Worm (Caenorhabditis elegans) whole organism, young adult: ENCODE data around the gene srx-9.

Source experiments
- C06A6.2 ChIP-seq: fragments of 200-800 bp; sonication (Bioruptor generic); conservative IDR thresholded peaks from 2 replicates; pipeline ENCODE4 v1.3.6; 2022; ENCODE audit warnings: missing genetic modification characterization, missing compliant biosample characterization
- D2030.7 ChIP-seq: fragments of 200-800 bp; sonication (Bioruptor generic); IDR thresholded peaks from 2 replicates; pipeline ENCODE4 v1.3.6; 2022; ENCODE audit warnings: missing genetic modification reagents, missing genetic modification characterization, missing compliant biosample characterization
- F22D6.2 ChIP-seq: sonication (generic microtip); optimal IDR thresholded peaks from 2 replicates; lab custom pipeline; 2016; ENCODE audit warnings: mild to moderate bottlenecking, missing genetic modification characterization, missing compliant biosample characterization
- F37B4.10 ChIP-seq: fragments of 200-800 bp; sonication (Bioruptor generic); IDR thresholded peaks from 2 replicates; pipeline ENCODE4 v1.3.6; 2022; ENCODE audit warnings: missing genetic modification characterization, missing compliant biosample characterization
- F52B5.7 ChIP-seq: sonication (generic microtip); optimal IDR thresholded peaks from 2 replicates; lab custom pipeline; 2016; ENCODE audit warnings: mild to moderate bottlenecking, missing genetic modification characterization, missing compliant biosample characterization
- F55B11.4 ChIP-seq: sonication (generic microtip); optimal IDR thresholded peaks from 2 replicates; lab custom pipeline; 2016; ENCODE audit warnings: missing compliant biosample characterization, missing genetic modification characterization, borderline replicate concordance; ENCODE audit not compliant: insufficient read depth
- F57A8.1 ChIP-seq: fragments of 200-800 bp; sonication (Bioruptor generic); optimal IDR thresholded peaks from 2 replicates; lab custom pipeline; 2018; ENCODE audit warnings: mild to moderate bottlenecking, missing genetic modification characterization, moderate library complexity, missing compliant biosample characterization
- K12H6.12 ChIP-seq: fragments of 200-800 bp; sonication (Bioruptor generic); optimal IDR thresholded peaks from 2 replicates; lab custom pipeline; 2018; ENCODE audit warnings: mild to moderate bottlenecking, missing genetic modification characterization, missing compliant biosample characterization
- Y53F4B.3 ChIP-seq: fragments of 200-800 bp; sonication (Bioruptor generic); IDR thresholded peaks from 2 replicates; pipeline ENCODE4 v1.3.6; 2022; ENCODE audit warnings: missing genetic modification reagents, missing genetic modification characterization, missing compliant biosample characterization
- Y53G8AR.9 ChIP-seq: fragments of 200-800 bp; sonication (Bioruptor generic); conservative IDR thresholded peaks from 2 replicates; pipeline ENCODE4 v1.3.6; 2022; ENCODE audit warnings: missing genetic modification reagents, missing genetic modification characterization, missing compliant biosample characterization
- Y56A3A.18 ChIP-seq: fragments of 200-800 bp; sonication (Bioruptor generic); IDR thresholded peaks from 2 replicates; pipeline ENCODE4 v1.3.6; 2022; ENCODE audit warnings: missing genetic modification reagents, missing genetic modification characterization, missing compliant biosample characterization
- aptf-3 ChIP-seq: fragments of 200-800 bp; sonication (Bioruptor generic); IDR thresholded peaks from 2 replicates; pipeline ENCODE4 v1.3.6; 2022; ENCODE audit warnings: missing genetic modification characterization, missing compliant biosample characterization
- attf-5 ChIP-seq: fragments of 200-800 bp; sonication (Bioruptor generic); optimal IDR thresholded peaks from 2 replicates; lab custom pipeline; 2018; ENCODE audit warnings: mild to moderate bottlenecking, missing genetic modification characterization, missing compliant biosample characterization
- ceh-100 ChIP-seq: fragments of 200-800 bp; sonication (Bioruptor generic); IDR thresholded peaks from 2 replicates; pipeline ENCODE4 v1.3.6; 2022; ENCODE audit warnings: missing genetic modification reagents, missing genetic modification characterization, missing compliant biosample characterization
- dox-1 ChIP-seq: fragments of 200-800 bp; sonication (Bioruptor generic); IDR thresholded peaks from 2 replicates; pipeline ENCODE4 v1.3.6; 2022; ENCODE audit warnings: missing genetic modification reagents, missing genetic modification characterization, missing compliant biosample characterization
- dpff-1 ChIP-seq: sonication (generic microtip); optimal IDR thresholded peaks from 2 replicates; lab custom pipeline; 2017; ENCODE audit warnings: mild to moderate bottlenecking, missing genetic modification characterization, missing compliant biosample characterization
- efl-1 ChIP-seq: fragments of 150-350 bp; optimal IDR thresholded peaks from 2 replicates; lab custom pipeline; 2014; ENCODE audit warnings: missing biosample characterization, missing genetic modification reagents, missing genetic modification characterization
- ekl-4 ChIP-seq: fragments of 200-800 bp; sonication (Bioruptor generic); IDR thresholded peaks from 2 replicates; pipeline ENCODE4 v1.3.6; 2022; ENCODE audit warnings: missing genetic modification reagents, missing genetic modification characterization, missing compliant biosample characterization
- ets-4 ChIP-seq: fragments of 200-800 bp; sonication (Bioruptor generic); optimal IDR thresholded peaks from 2 replicates; lab custom pipeline; 2018; ENCODE audit warnings: mild to moderate bottlenecking, missing genetic modification characterization, missing compliant biosample characterization
- hmg-1.2 ChIP-seq: fragments of 200-800 bp; sonication (Bioruptor generic); IDR thresholded peaks from 2 replicates; pipeline ENCODE4 v1.3.6; 2022; ENCODE audit warnings: missing genetic modification reagents, missing genetic modification characterization, missing compliant biosample characterization
- hmg-20 ChIP-seq: fragments of 200-800 bp; sonication (Bioruptor generic); IDR thresholded peaks from 2 replicates; pipeline ENCODE4 v1.3.6; 2022; ENCODE audit warnings: missing genetic modification reagents, missing genetic modification characterization, missing compliant biosample characterization
- hrde-1 ChIP-seq: sonication (generic microtip); optimal IDR thresholded peaks from 2 replicates; lab custom pipeline; 2016; ENCODE audit warnings: missing genetic modification characterization, mild to moderate bottlenecking, missing compliant biosample characterization, moderate library complexity, missing genotype, missing genetic modification reagents, borderline replicate concordance
- hsf-1 ChIP-seq: fragments of 200-800 bp; sonication (Bioruptor generic); IDR thresholded peaks from 2 replicates; pipeline ENCODE4 v1.3.6; 2022; ENCODE audit warnings: missing genetic modification reagents, missing genetic modification characterization, missing compliant biosample characterization
- let-526 ChIP-seq: fragments of 200-800 bp; sonication (Bioruptor generic); IDR thresholded peaks from 2 replicates; pipeline ENCODE4 v1.3.6; 2022; ENCODE audit warnings: missing genetic modification reagents, missing genetic modification characterization, missing compliant biosample characterization
- lin-26 ChIP-seq: fragments of 200-800 bp; sonication (Bioruptor generic); IDR thresholded peaks from 2 replicates; pipeline ENCODE4 v1.3.6; 2022; ENCODE audit warnings: missing genetic modification reagents, missing genetic modification characterization, missing compliant biosample characterization
- lin-40 ChIP-seq: sonication (generic microtip); optimal IDR thresholded peaks from 2 replicates; lab custom pipeline; 2016; ENCODE audit warnings: missing genetic modification characterization, mild to moderate bottlenecking, missing compliant biosample characterization, missing genotype, missing genetic modification reagents
- madf-6 ChIP-seq: fragments of 200-800 bp; sonication (Bioruptor generic); IDR thresholded peaks from 2 replicates; pipeline ENCODE4 v1.3.6; 2022; ENCODE audit warnings: missing genetic modification reagents, missing genetic modification characterization, missing compliant biosample characterization
- mes-4 ChIP-seq: sonication (generic microtip); optimal IDR thresholded peaks from 2 replicates; lab custom pipeline; 2016; ENCODE audit warnings: missing genotype, missing genetic modification characterization, missing compliant biosample characterization
- mxl-1 ChIP-seq: sonication (generic microtip); optimal IDR thresholded peaks from 2 replicates; lab custom pipeline; 2016; ENCODE audit warnings: missing genetic modification characterization, missing compliant biosample characterization
- nfya-2 ChIP-seq: fragments of 200-800 bp; sonication (Bioruptor generic); IDR thresholded peaks from 2 replicates; pipeline ENCODE4 v1.3.6; 2022; ENCODE audit warnings: missing genetic modification reagents, missing genetic modification characterization, missing compliant biosample characterization
- nfyb-1 ChIP-seq: fragments of 200-800 bp; sonication (Bioruptor generic); IDR thresholded peaks from 2 replicates; pipeline ENCODE4 v1.3.6; 2022; ENCODE audit warnings: missing genetic modification reagents, missing genetic modification characterization, missing compliant biosample characterization
- nhr-120 ChIP-seq: fragments of 200-800 bp; sonication (Bioruptor generic); IDR thresholded peaks from 2 replicates; pipeline ENCODE4 v1.3.6; 2022; ENCODE audit warnings: missing genetic modification characterization, missing compliant biosample characterization
- nhr-90 ChIP-seq: sonication (generic microtip); optimal IDR thresholded peaks from 2 replicates; lab custom pipeline; 2016; ENCODE audit warnings: missing genotype, mild to moderate bottlenecking, missing genetic modification characterization, missing compliant biosample characterization
- pha-4 ChIP-seq: fragments of 150-350 bp; sonication (generic microtip); optimal IDR thresholded peaks from 2 replicates; lab custom pipeline; 2014; ENCODE audit warnings: missing biosample characterization, missing genetic modification reagents, missing genetic modification characterization
- rpc-1 ChIP-seq, 2 experiments: fragments of 150-350 bp in 1 of 2; sonication (generic microtip) in 1 of 2; optimal IDR thresholded peaks; 2 replicates each; lab custom pipeline; 2014 to 2018; ENCODE audit warnings: missing biosample characterization in 1 of 2, missing genetic modification characterization in 1 of 2, missing genetic modification reagents in 1 of 2, missing genotype in 1 of 2
- sea-2 ChIP-seq: fragments of 200-800 bp; sonication (Bioruptor generic); IDR thresholded peaks from 2 replicates; pipeline ENCODE4 v1.3.6; 2022; ENCODE audit warnings: missing genetic modification characterization, missing compliant biosample characterization
- somi-1 ChIP-seq: fragments of 200-800 bp; sonication (Bioruptor generic); optimal IDR thresholded peaks from 2 replicates; lab custom pipeline; 2018; ENCODE audit warnings: mild to moderate bottlenecking, missing genetic modification characterization, missing compliant biosample characterization
- sptf-2 ChIP-seq: fragments of 200-800 bp; sonication (Bioruptor generic); optimal IDR thresholded peaks from 2 replicates; lab custom pipeline; 2018; ENCODE audit warnings: mild to moderate bottlenecking, missing genetic modification characterization, missing compliant biosample characterization
- unc-62 ChIP-seq: fragments of 150-350 bp; optimal IDR thresholded peaks from 2 replicates; lab custom pipeline; 2014; ENCODE audit warnings: missing biosample characterization, missing genetic modification reagents, missing genetic modification characterization
- zfh-2 ChIP-seq: fragments of 200-800 bp; sonication (Bioruptor generic); conservative IDR thresholded peaks from 2 replicates; pipeline ENCODE4 v1.3.6; 2022; ENCODE audit warnings: missing genetic modification reagents, missing genetic modification characterization, missing compliant biosample characterization
- ztf-22 ChIP-seq: fragments of 200-800 bp; sonication (Bioruptor generic); optimal IDR thresholded peaks from 2 replicates; lab custom pipeline; 2018; ENCODE audit warnings: mild to moderate bottlenecking, missing genetic modification characterization, moderate library complexity, missing compliant biosample characterization
- ztf-28 ChIP-seq: fragments of 200-800 bp; sonication (Bioruptor generic); IDR thresholded peaks from 2 replicates; pipeline ENCODE4 v1.3.6; 2022; ENCODE audit warnings: missing genetic modification reagents, missing genetic modification characterization, missing compliant biosample characterization

srx-9 gene

ce11 chrV:7381008-7381407, 14.3 kb downstream of the srx-9 start, which contains the start of gene C03G6.17:
C03G6.17 (minus strand) TSS chrV:7381108.
- no peak for TF ChIP-seq ekl-4

DNA sequence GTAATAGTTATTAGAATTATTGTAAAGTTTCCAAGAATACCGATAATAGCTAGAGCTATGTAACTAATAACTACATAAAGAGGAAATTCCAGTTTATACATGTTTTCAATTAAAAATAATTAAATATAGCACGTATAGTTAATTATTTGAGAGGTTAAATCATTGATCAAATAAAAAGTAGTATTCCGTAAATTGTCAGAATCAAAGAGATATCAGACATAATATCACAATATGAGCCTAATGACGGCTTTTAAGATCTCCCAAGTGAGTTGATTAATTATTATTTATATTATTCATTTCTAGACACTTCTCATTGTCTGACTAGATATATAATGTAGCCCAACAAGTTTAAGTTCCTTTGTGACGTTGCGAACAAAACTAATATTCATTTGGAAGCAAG, 15.9 kb downstream of the srx-9 start, which contains the start of gene srsx-24:
Gene srsx-24, minus strand, starts transcription at position 101 of the 400 bp plus-strand sequence.
- TF ChIP-seq lin-26 (GFP tag; lab: Robert Waterston, UW) (no peak), somi-1 (GFP tag; lab: Kevin White, UChicago) (no peak), sptf-2 (GFP tag; lab: Kevin White, UChicago) (no peak), nfyb-1 (no peak), ztf-28 (GFP tag; lab: Robert Waterston, UW) (no peak), nfya-2 (GFP tag; lab: Robert Waterston, UW) (no peak), F22D6.2 (tag; lab: Kevin White, UChicago) (no peak), F55B11.4 (tag; lab: Kevin White, UChicago) (no peak), hmg-1.2 (GFP tag; lab: Robert Waterston, UW) (no peak), Y53F4B.3 (GFP tag; lab: Robert Waterston, UW) (no peak), madf-6 (no peak), C06A6.2 (no peak)

ce11 chrV:7374090-7374489, 21.2 kb downstream of the srx-9 start, which contains the start of gene srx-56:
srx-56 (plus strand) TSS chrV:7374390.
- TF ChIP-seq zfh-2 (GFP tag; lab: Robert Waterston, UW) (no peak), hmg-1.2 (GFP tag; lab: Robert Waterston, UW) (no peak), aptf-3 (GFP tag; lab: Robert Waterston, UW) (no peak), K12H6.12 (tag; lab: Kevin White, UChicago) (no peak), efl-1 (GFP tag; lab: Kevin White, UChicago) (no peak), hrde-1 (tag; lab: Kevin White, UChicago) (no peak), let-526 (no peak), Y56A3A.18 (GFP tag; lab: Robert Waterston, UW) (no peak), D2030.7 (GFP tag; lab: Robert Waterston, UW) (no peak), F57A8.1 (GFP tag; lab: Kevin White, UChicago) (no peak)

DNA sequence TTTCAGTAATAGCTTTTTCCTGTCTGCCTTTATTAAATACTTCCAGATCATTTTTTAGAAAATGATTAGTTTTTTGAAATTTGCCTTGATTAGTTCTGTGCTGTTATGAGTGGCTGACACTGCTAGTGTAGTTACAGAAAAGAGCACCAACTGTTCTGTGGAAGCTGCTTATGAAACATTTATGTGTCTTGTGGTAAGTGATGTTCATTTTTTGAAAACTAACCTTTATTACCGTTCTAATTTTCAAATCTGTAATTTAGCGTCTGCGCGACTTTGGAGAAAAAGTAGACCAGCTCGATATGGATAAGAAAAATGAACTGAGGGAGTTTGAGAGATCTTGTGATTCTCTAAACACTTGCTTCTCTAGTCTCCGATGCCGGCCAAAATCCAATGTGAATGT, 25.7 kb downstream of the srx-9 start, which contains the start of gene srj-14:
Gene srj-14, plus strand, starts transcription at position 131 of the 400 bp plus-strand sequence.
- no peak for TF ChIP-seq ztf-28 (GFP tag; lab: Robert Waterston, UW)
- no peak for TF ChIP-seq F52B5.7 (tag; lab: Kevin White, UChicago)
- TF ChIP-seq nhr-120 (GFP tag; lab: Robert Waterston, UW), result no peak
- TF ChIP-seq dpff-1 (tag; lab: Kevin White, UChicago), result no peak
- no peak for TF ChIP-seq attf-5 (GFP tag; lab: Kevin White, UChicago)
- TF ChIP-seq mes-4 (tag; lab: Kevin White, UChicago), result no peak
- TF ChIP-seq rpc-1 (optimal IDR thresholded peaks at IDR 0.05; lab: Kevin White, UChicago), result no peak
- no peak for TF ChIP-seq rpc-1 (tag; optimal IDR thresholded peaks at IDR 0.05; lab: Kevin White, UChicago)
- TF ChIP-seq, all 124 proteins: peak for 0

DNA sequence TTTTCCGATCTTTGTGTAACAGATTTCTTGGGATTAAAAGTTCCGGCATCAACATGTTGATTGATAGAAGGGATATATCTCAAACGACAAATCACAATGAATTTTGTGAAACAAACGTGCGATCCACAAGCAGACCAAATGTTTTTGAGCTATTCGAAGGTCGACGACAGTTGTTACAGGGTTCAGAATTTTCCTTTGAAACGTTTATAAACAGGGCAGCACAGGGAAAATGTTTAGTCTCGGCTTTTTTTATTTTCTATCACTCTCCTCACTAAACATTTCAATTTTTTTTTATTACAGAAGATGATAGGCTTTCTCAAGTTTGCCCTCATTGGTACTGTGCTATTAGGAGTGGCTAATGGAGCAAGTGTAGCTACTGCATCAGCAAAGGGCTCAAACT, 30.3 kb downstream of the srx-9 start, which contains the start of gene exc-13:
Gene exc-13, plus strand, starts transcription at position 301 of the 400 bp plus-strand sequence.
- TF ChIP-seq hmg-20 (no peak), hsf-1 (GFP tag; lab: Robert Waterston, UW) (no peak), lin-40 (tag; lab: Kevin White, UChicago) (no peak), sptf-2 (GFP tag; lab: Kevin White, UChicago) (no peak), D2030.7 (GFP tag; lab: Robert Waterston, UW) (no peak), ets-4 (GFP tag; lab: Kevin White, UChicago) (no peak), Y53G8AR.9 (GFP tag; lab: Robert Waterston, UW) (no peak), nfyb-1 (no peak), mxl-1 (no peak), sea-2 (no peak), ztf-22 (no peak), F37B4.10 (no peak), nhr-90 (tag; lab: Kevin White, UChicago) (no peak), pha-4 (no peak), ceh-100 (no peak), unc-62 (GFP tag; lab: Kevin White, UChicago) (no peak), dox-1 (no peak)
